Fruit fly (Drosophila melanogaster) whole organism, embryonic: ENCODE measurements around the gene SC35.

Experiments used
- Ada2b ChIP-seq: fragments of 200-800 bp; sonication (Bioruptor generic); IDR thresholded peaks from 2 replicates; pipeline ENCODE4 v1.3.6; 2022; ENCODE audit warnings: missing biosample characterization, missing genetic modification characterization
- Atf-2 ChIP-seq: fragments of 200-800 bp; sonication (Bioruptor generic); optimal IDR thresholded peaks from 2 replicates; lab custom pipeline; 2016; ENCODE audit warnings: missing biosample characterization, missing genetic modification characterization
- B-H1 ChIP-seq: fragments of 200-800 bp; sonication (Bioruptor generic); IDR thresholded peaks from 3 replicates; pipeline ENCODE4 v1.3.6; 2022; ENCODE audit warnings: missing biosample characterization, missing genetic modification characterization
- CG1024 ChIP-seq: fragments of 200-800 bp; sonication (Bioruptor generic); IDR thresholded peaks from 2 replicates; pipeline ENCODE4 v1.3.6; 2022; ENCODE audit warnings: missing biosample characterization, missing genetic modification characterization
- CG10321 ChIP-seq: fragments of 200-800 bp; sonication (Bioruptor generic); IDR thresholded peaks from 2 replicates; pipeline ENCODE4 v1.3.6; 2022; ENCODE audit warnings: missing biosample characterization, missing genetic modification characterization
- CG11456 ChIP-seq: fragments of 200-800 bp; sonication (Bioruptor generic); IDR thresholded peaks from 3 replicates; pipeline ENCODE4 v1.3.6; 2022; ENCODE audit warnings: missing biosample characterization, missing genetic modification characterization
- CG12744 ChIP-seq: fragments of 200-800 bp; sonication (Bioruptor generic); optimal IDR thresholded peaks from 2 replicates; lab custom pipeline; 2016; ENCODE audit warnings: missing biosample characterization, missing genetic modification characterization
- CG1603 ChIP-seq: fragments of 200-800 bp; sonication (Bioruptor generic); optimal IDR thresholded peaks from 2 replicates; lab custom pipeline; 2019; ENCODE audit warnings: missing biosample characterization, mild to moderate bottlenecking, missing genetic modification characterization, moderate library complexity
- CG16863 ChIP-seq: fragments of 200-800 bp; sonication (Bioruptor generic); optimal IDR thresholded peaks from 3 replicates; lab custom pipeline; 2016; ENCODE audit warnings: missing biosample characterization, missing genetic modification characterization
- CG17568 ChIP-seq: fragments of 200-800 bp; sonication (Bioruptor generic); optimal IDR thresholded peaks from 2 replicates; lab custom pipeline; 2018; ENCODE audit warnings: missing biosample characterization, mild to moderate bottlenecking, missing genetic modification characterization, moderate library complexity
- CG17829 ChIP-seq: fragments of 200-800 bp; optimal IDR thresholded peaks from 2 replicates; lab custom pipeline; 2019; ENCODE audit warnings: missing biosample characterization, mild to moderate bottlenecking, missing genetic modification characterization, moderate library complexity
- CG3065 ChIP-seq: fragments of 200-800 bp; sonication (Bioruptor generic); optimal IDR thresholded peaks from 2 replicates; lab custom pipeline; 2016; ENCODE audit warnings: missing biosample characterization, missing genetic modification characterization
- CG32772 ChIP-seq: fragments of 200-800 bp; sonication (Bioruptor generic); IDR thresholded peaks from 2 replicates; pipeline ENCODE4 v1.3.6; 2022; ENCODE audit warnings: missing biosample characterization, missing genetic modification characterization
- CG34224 ChIP-seq: fragments of 200-800 bp; sonication (Bioruptor generic); IDR thresholded peaks from 3 replicates; pipeline ENCODE4 v1.3.6; 2022; ENCODE audit warnings: missing biosample characterization, missing genetic modification characterization; ENCODE audit not compliant: partially characterized antibody
- CG6272 ChIP-seq: fragments of 200-800 bp; sonication (Bioruptor generic); IDR thresholded peaks from 2 replicates; pipeline ENCODE4 v1.3.6; 2022; ENCODE audit warnings: missing biosample characterization, missing genetic modification characterization
- CG9215 ChIP-seq: fragments of 200-800 bp; sonication (Bioruptor generic); IDR thresholded peaks from 2 replicates; pipeline ENCODE4 v1.3.6; 2022; ENCODE audit warnings: missing biosample characterization, missing genetic modification characterization
- CG9609 ChIP-seq: fragments of 200-800 bp; sonication (Bioruptor generic); optimal IDR thresholded peaks from 3 replicates; lab custom pipeline; 2016; ENCODE audit warnings: missing biosample characterization, missing genetic modification characterization
- D ChIP-seq, 2 experiments: fragments of 200-800 bp in 1 of 2; fragments of >200 bp in 1 of 2; sonication (Bioruptor generic) in 1 of 2; optimal IDR thresholded peaks; 2 replicates in 1 of 2; 3 replicates in 1 of 2; lab custom pipeline; 2017; ENCODE audit warnings: mild to moderate bottlenecking in 1 of 2, missing biosample characterization in 1 of 2, missing genetic modification characterization in 1 of 2, missing genetic modification reagents in 1 of 2
- Eip74EF ChIP-seq, 2 experiments: fragments of 200-800 bp in 1 of 2; fragments of >200 bp in 1 of 2; sonication (Bioruptor generic) in 1 of 2; optimal IDR thresholded peaks; 2 replicates each; lab custom pipeline; 2017 to 2019; ENCODE audit warnings: missing biosample characterization in 2 of 2, missing genetic modification characterization in 2 of 2, mild to moderate bottlenecking in 1 of 2, moderate library complexity in 1 of 2
- Fer3 ChIP-seq: fragments of 200-800 bp; sonication (Bioruptor generic); optimal IDR thresholded peaks from 2 replicates; lab custom pipeline; 2018; ENCODE audit warnings: missing biosample characterization, mild to moderate bottlenecking, missing genetic modification characterization, moderate library complexity
- Gsc ChIP-seq: fragments of 200-800 bp; sonication (Bioruptor generic); IDR thresholded peaks from 2 replicates; pipeline ENCODE4 v1.3.6; 2022; ENCODE audit warnings: missing biosample characterization, missing genetic modification characterization
- HLH3B ChIP-seq: fragments of 200-800 bp; sonication (Bioruptor generic); IDR thresholded peaks from 2 replicates; pipeline ENCODE4 v1.3.6; 2022; ENCODE audit warnings: missing biosample characterization, missing genetic modification characterization
- Hey ChIP-seq: fragments of 200-800 bp; sonication (Bioruptor generic); optimal IDR thresholded peaks from 3 replicates; lab custom pipeline; 2018; ENCODE audit warnings: missing biosample characterization, mild to moderate bottlenecking, missing genetic modification characterization
- Hsf ChIP-seq: fragments of 200-800 bp; sonication (Bioruptor generic); optimal IDR thresholded peaks from 3 replicates; lab custom pipeline; 2016; ENCODE audit warnings: missing biosample characterization, missing genetic modification characterization
- Mes4 ChIP-seq: fragments of 200-800 bp; sonication (Bioruptor generic); optimal IDR thresholded peaks from 2 replicates; lab custom pipeline; 2016; ENCODE audit warnings: missing biosample characterization, missing genetic modification characterization
- Pdp1 ChIP-seq, 2 experiments: fragments of 200-800 bp; sonication (Bioruptor generic); optimal IDR thresholded peaks; 3 replicates each; lab custom pipeline; 2016; ENCODE audit warnings: missing biosample characterization in 2 of 2, missing genetic modification characterization in 2 of 2, mild to moderate bottlenecking in 1 of 2, moderate library complexity in 1 of 2
- Sry-β ChIP-seq: fragments of 200-800 bp; sonication (Bioruptor generic); optimal IDR thresholded peaks from 2 replicates; lab custom pipeline; 2018; ENCODE audit warnings: missing biosample characterization, mild to moderate bottlenecking, missing genetic modification characterization, moderate library complexity
- ara ChIP-seq: fragments of 200-800 bp; sonication (Bioruptor generic); IDR thresholded peaks from 2 replicates; pipeline ENCODE4 v1.3.6; 2022; ENCODE audit warnings: missing biosample characterization, missing genetic modification characterization
- ash1 ChIP-seq: fragments of 200-800 bp; sonication (Bioruptor generic); optimal IDR thresholded peaks from 2 replicates; lab custom pipeline; 2018; ENCODE audit warnings: missing biosample characterization, mild to moderate bottlenecking, missing genetic modification characterization
- ci ChIP-seq: fragments of 200-800 bp; sonication (Bioruptor generic); IDR thresholded peaks from 3 replicates; pipeline ENCODE4 v1.3.6; 2022; ENCODE audit warnings: missing biosample characterization, missing genetic modification characterization
- croc ChIP-seq: fragments of 200-800 bp; sonication (Bioruptor generic); conservative IDR thresholded peaks from 3 replicates; pipeline ENCODE4 v1.3.6; 2022; ENCODE audit warnings: missing biosample characterization, missing genetic modification characterization
- crp ChIP-seq, 2 experiments: fragments of 200-800 bp; sonication (Bioruptor generic); optimal IDR thresholded peaks; 2 replicates in 1 of 2; 3 replicates in 1 of 2; lab custom pipeline; 2017; ENCODE audit warnings: missing biosample characterization in 2 of 2, missing genetic modification characterization in 2 of 2, mild to moderate bottlenecking in 1 of 2, moderate library complexity in 1 of 2
- dpn ChIP-seq, 2 experiments: fragments of 200-800 bp; sonication (Bioruptor generic); optimal IDR thresholded peaks; 3 replicates each; lab custom pipeline; 2016; ENCODE audit warnings: missing biosample characterization in 2 of 2, missing genetic modification characterization in 2 of 2
- eve ChIP-seq, 2 experiments: fragments of >200 bp; optimal IDR thresholded peaks; 2 replicates each; lab custom pipeline; 2017; ENCODE audit warnings: missing biosample characterization in 2 of 2, missing genetic modification characterization in 2 of 2
- h ChIP-seq: fragments of >200 bp; optimal IDR thresholded peaks from 2 replicates; lab custom pipeline; 2017
- hkb ChIP-seq, 2 experiments: fragments of 200-800 bp in 1 of 2; fragments of >200 bp in 1 of 2; sonication (Bioruptor generic) in 1 of 2; IDR thresholded peaks in 1 of 2; optimal IDR thresholded peaks in 1 of 2; 2 replicates each; pipeline versions ENCODE4 v1.3.6 to Lab custom; 2017 to 2022; ENCODE audit warnings: missing biosample characterization in 1 of 2, missing genetic modification characterization in 1 of 2
- maf-S ChIP-seq: fragments of 200-800 bp; sonication (Bioruptor generic); optimal IDR thresholded peaks from 2 replicates; lab custom pipeline; 2016; ENCODE audit warnings: missing biosample characterization, missing genetic modification characterization
- pho ChIP-seq: fragments of 200-800 bp; sonication (Bioruptor generic); optimal IDR thresholded peaks from 2 replicates; lab custom pipeline; 2016; ENCODE audit warnings: missing biosample characterization, missing genetic modification characterization
- pnt ChIP-seq: fragments of 200-800 bp; sonication (Bioruptor generic); optimal IDR thresholded peaks from 3 replicates; lab custom pipeline; 2016; ENCODE audit warnings: missing biosample characterization, missing genetic modification characterization
- row ChIP-seq: fragments of 200-800 bp; sonication (Bioruptor generic); IDR thresholded peaks from 3 replicates; pipeline ENCODE4 v1.3.6; 2022; ENCODE audit warnings: missing biosample characterization, missing genetic modification characterization
- sd ChIP-seq: fragments of 200-800 bp; sonication (Bioruptor generic); optimal IDR thresholded peaks from 3 replicates; lab custom pipeline; 2018; ENCODE audit warnings: missing biosample characterization, mild to moderate bottlenecking, missing genetic modification characterization, moderate library complexity
- sisA ChIP-seq: fragments of 200-800 bp; sonication (Bioruptor generic); IDR thresholded peaks from 2 replicates; pipeline ENCODE4 v1.3.6; 2022; ENCODE audit warnings: missing biosample characterization, missing genetic modification characterization
- stwl ChIP-seq: fragments of 200-800 bp; sonication (Bioruptor generic); optimal IDR thresholded peaks from 3 replicates; lab custom pipeline; 2018; ENCODE audit warnings: missing biosample characterization, mild to moderate bottlenecking, missing genetic modification characterization, moderate library complexity
- tup ChIP-seq: fragments of 200-800 bp; sonication (Bioruptor generic); optimal IDR thresholded peaks from 2 replicates; lab custom pipeline; 2016; ENCODE audit warnings: missing biosample characterization, mild to moderate bottlenecking, missing genetic modification characterization, moderate library complexity
- unpg ChIP-seq: fragments of 200-800 bp; sonication (Bioruptor generic); optimal IDR thresholded peaks from 3 replicates; lab custom pipeline; 2018; ENCODE audit warnings: missing biosample characterization, mild to moderate bottlenecking, missing genetic modification characterization, moderate library complexity
- vnd ChIP-seq: fragments of 200-800 bp; sonication (Bioruptor generic); IDR thresholded peaks from 3 replicates; pipeline ENCODE4 v1.3.6; 2022; ENCODE audit warnings: missing biosample characterization, missing genetic modification characterization; ENCODE audit not compliant: partially characterized antibody
- wek ChIP-seq: fragments of 200-800 bp; sonication (Bioruptor generic); optimal IDR thresholded peaks from 3 replicates; lab custom pipeline; 2018; ENCODE audit warnings: missing biosample characterization, mild to moderate bottlenecking, missing genetic modification characterization, moderate library complexity

Gene SC35

dm6 chr2L:12460767-12461739, 26.6 kb upstream of the SC35 start (continued):
- TF ChIP-seq sisA (GFP tag; lab: Robert Waterston, UW): no peak
- TF ChIP-seq Ada2b: 0 out of 2 replicates have a peak, but pooled peaks have one; percentile 7
- TF ChIP-seq CG1024 (GFP tag; lab: Robert Waterston, UW): peak; percentile 38; the same call in 1 of the 2 replicates
- no peak for TF ChIP-seq CG9609 (GFP tag; lab: Kevin White, UChicago)
- TF ChIP-seq sd (tag; lab: Kevin White, UChicago): peak; percentile 95
- peak; percentile 18 for TF ChIP-seq maf-S (GFP tag; lab: Kevin White, UChicago)
- TF ChIP-seq unpg (GFP tag; lab: Kevin White, UChicago): peak; percentile 60
- TF ChIP-seq tup (GFP tag; lab: Kevin White, UChicago): peak; percentile 13
- TF ChIP-seq hkb (optimal IDR thresholded peaks at IDR 0.05; lab: Kevin White, UChicago): no peak
- TF ChIP-seq hkb (GFP tag; IDR thresholded peaks at IDR 0.05; lab: Robert Waterston, UW): peak; percentile 73
- TF ChIP-seq Mes4: peak; percentile 7
- no peak for TF ChIP-seq CG6272 (GFP tag; lab: Robert Waterston, UW)
- TF ChIP-seq ci: peak; percentile 76
- no peak for TF ChIP-seq Gsc (GFP tag; lab: Robert Waterston, UW)
- TF ChIP-seq wek: peak; percentile 86
- TF ChIP-seq CG34224 (GFP tag; lab: Robert Waterston, UW): peak; percentile 46; the same call in 2 of the 3 replicates
- peak; percentile 48 for TF ChIP-seq ash1 (GFP tag; lab: Kevin White, UChicago)
- no peak for TF ChIP-seq h (lab: Kevin White, UChicago)
- TF ChIP-seq Pdp1 (GFP tag; optimal IDR thresholded peaks at IDR 0.05; lab: Kevin White, UChicago): peak in 1 of 2 experiments; percentile 39
- TF ChIP-seq CG17568 (GFP tag; lab: Kevin White, UChicago): peak; percentile 79
- TF ChIP-seq Fer3 (tag; lab: Kevin White, UChicago): peak; percentile 74
- TF ChIP-seq Sry-β (GFP tag; lab: Kevin White, UChicago): no peak
- TF ChIP-seq HLH3B (GFP tag; lab: Robert Waterston, UW): no peak; the same call in 1 of the 2 replicates
- TF ChIP-seq CG3065 (GFP tag; lab: Kevin White, UChicago): peak; percentile 12
- peak; percentile 52 for TF ChIP-seq CG12744 (GFP tag; lab: Kevin White, UChicago)
- no peak for TF ChIP-seq D (optimal IDR thresholded peaks at IDR 0.05; lab: Kevin White, UChicago)
- TF ChIP-seq D (GFP tag; optimal IDR thresholded peaks at IDR 0.05; lab: Kevin White, UChicago): peak; percentile 38
- TF ChIP-seq row (GFP tag; lab: Robert Waterston, UW): 0 out of 3 replicates have a peak, but pooled peaks have one; percentile 22
- TF ChIP-seq vnd (GFP tag; lab: Robert Waterston, UW): no peak
- TF ChIP-seq CG32772 (GFP tag; lab: Robert Waterston, UW): no peak
- TF ChIP-seq crp (GFP tag; optimal IDR thresholded peaks at IDR 0.05; lab: Kevin White, UChicago): peak in 1 of 2 experiments; percentile 7
- TF ChIP-seq CG17829 (tag; lab: Kevin White, UChicago): peak; percentile 41
- peak; percentile 1 for TF ChIP-seq pnt (GFP tag; lab: Kevin White, UChicago)
- TF ChIP-seq Atf-2 (GFP tag; lab: Kevin White, UChicago): no peak
- TF ChIP-seq eve (GFP tag; optimal IDR thresholded peaks at IDR 0.05; lab: Kevin White, UChicago): peak in 1 of 2 experiments; percentile 51
- TF ChIP-seq stwl (tag; lab: Kevin White, UChicago): peak; percentile 11
- TF ChIP-seq Hey (tag; lab: Kevin White, UChicago): peak; percentile 73
- TF ChIP-seq CG9215 (GFP tag; lab: Robert Waterston, UW): no peak
- peak; percentile 26 for TF ChIP-seq CG1603 (tag; lab: Kevin White, UChicago)
- no peak for TF ChIP-seq croc
- peak; percentile 3 to 33 for TF ChIP-seq dpn (GFP tag; optimal IDR thresholded peaks at IDR 0.05; lab: Kevin White, UChicago)
- TF ChIP-seq CG10321 (GFP tag; lab: Robert Waterston, UW): no peak
- peak; percentile 10 for TF ChIP-seq CG16863 (GFP tag; lab: Kevin White, UChicago)
- TF ChIP-seq pho (GFP tag; lab: Kevin White, UChicago): peak; percentile 35
- TF ChIP-seq ara (GFP tag; lab: Robert Waterston, UW): peak; percentile 48; the same call in 1 of the 2 replicates
- no peak for TF ChIP-seq Hsf (GFP tag; lab: Kevin White, UChicago)
- peak; percentile 61; the same call in 1 of the 3 replicates for TF ChIP-seq CG11456 (GFP tag; lab: Robert Waterston, UW)
- peak in 1 of 2 experiments; percentile 59 for TF ChIP-seq Eip74EF (GFP tag; optimal IDR thresholded peaks at IDR 0.05; lab: Kevin White, UChicago)
- no peak; the same call in 2 of the 3 replicates for TF ChIP-seq B-H1 (GFP tag; lab: Robert Waterston, UW)
